Worm (Caenorhabditis elegans) whole organism, young adult: Measurements from ENCODE around the gene clec-147.
"Not testable (repeated sequence)": the region's sequence is repeated elsewhere in the genome, so short reads cannot be mapped to it uniquely, and the experiment has no call there.

ENCODE experiments used
- F57C9.4 ChIP-seq: sonication (generic microtip); optimal IDR thresholded peaks from 2 replicates; lab custom pipeline; 2017; ENCODE audit warnings: mild to moderate bottlenecking, missing genetic modification characterization, missing compliant biosample characterization
- ceh-91 ChIP-seq: fragments of 200-800 bp; sonication (Bioruptor generic); IDR thresholded peaks from 2 replicates; pipeline ENCODE4 v1.3.6; 2022; ENCODE audit warnings: missing genetic modification reagents, missing genetic modification characterization, missing compliant biosample characterization

DNA sequence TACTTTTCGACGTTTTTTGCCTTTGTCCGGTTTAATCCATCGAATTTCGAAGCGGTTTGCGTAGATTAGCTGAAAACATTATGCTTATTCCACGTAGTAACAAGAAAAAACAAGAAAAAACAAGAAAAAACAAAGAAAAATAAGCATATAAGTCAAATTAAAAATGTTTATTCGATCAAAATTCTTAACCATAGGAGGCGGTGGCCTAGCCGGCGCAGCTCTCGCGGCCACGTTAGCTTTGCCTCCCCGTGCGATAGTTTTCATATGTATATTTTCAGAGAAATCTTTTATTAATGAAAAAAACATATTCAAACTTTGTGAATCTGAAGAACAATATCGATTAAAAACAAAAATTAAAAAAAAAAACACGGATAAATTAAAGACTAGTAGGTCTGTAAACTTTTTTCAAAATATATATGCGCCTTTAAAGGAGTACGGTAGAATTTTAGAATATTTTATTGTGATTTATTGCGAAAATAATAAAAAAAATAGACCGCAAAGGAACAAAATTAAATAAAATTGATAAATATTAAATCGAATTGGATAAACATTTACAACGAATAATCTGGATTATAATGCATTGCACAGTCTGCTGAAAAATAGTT, 26.2 kb upstream of the clec-147 start:
- peak; percentile 40; the same call in 1 of the 2 replicates for TF ChIP-seq ceh-91 (GFP tag; lab: Robert Waterston, UW)
- not testable (repeated sequence) for TF ChIP-seq F57C9.4
